Worm (Caenorhabditis elegans): ENCODE measurements around the gene smim-14.
A peak's percentile ranks its signal among the peaks of the same experiment; 100 is the strongest.

DNA sequence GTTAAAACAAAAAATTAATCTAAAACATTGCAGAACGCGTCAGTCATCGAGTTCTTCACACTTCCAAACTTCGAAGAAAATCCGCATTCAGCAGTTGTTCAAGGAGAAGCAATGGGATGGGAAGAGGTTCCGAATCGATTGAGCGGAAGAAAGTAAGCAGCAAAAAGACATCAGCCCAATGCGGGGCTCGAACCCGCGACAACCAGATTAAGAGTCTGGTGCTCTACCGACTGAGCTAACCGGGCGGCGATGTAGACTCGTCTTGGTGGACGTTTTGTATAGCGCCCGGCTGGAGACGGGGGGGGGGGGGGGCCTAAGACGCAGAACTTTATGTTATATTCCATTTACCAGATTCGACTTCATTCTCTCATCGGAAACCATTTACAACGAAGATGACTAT lies 42.8 kb downstream of the smim-14 start:
- TF ChIP-seq tab-1 (GFP tag; IDR thresholded peaks at IDR 0.05) (no peak), T22C8.4 (GFP tag; IDR thresholded peaks at IDR 0.05) (no peak), cog-1 (tag; optimal IDR thresholded peaks at IDR 0.05) (no peak), med-1 (GFP tag; optimal IDR thresholded peaks at IDR 0.05; ENCODE audit: insufficient read depth) (no peak), klf-2 (GFP tag; conservative IDR thresholded peaks at IDR 0.05) (no peak), flt-1 (GFP tag; IDR thresholded peaks at IDR 0.05) (0 out of 2 replicates have a peak, but pooled peaks have one; percentile 4)

Measured in whole organism, midembryonic.